Fruit fly (Drosophila melanogaster): ENCODE results near the gene grp.

Gene grp

dm6 chr2L:16643961-16644360 is 35.9 kb upstream of the grp start (continued):
- TF ChIP-seq gce (GFP tag; IDR thresholded peaks at IDR 0.05) (peak; percentile 33; the same call in 1 of the 3 replicates), CG7987 (GFP tag; optimal IDR thresholded peaks at IDR 0.05) (no peak), tup (GFP tag; optimal IDR thresholded peaks at IDR 0.05) (no peak), CG18619 (GFP tag; optimal IDR thresholded peaks at IDR 0.05) (peak; percentile 52), CG13287 (GFP tag; IDR thresholded peaks at IDR 0.05; ENCODE audit: partially characterized antibody) (no peak), CG8281 (tag; optimal IDR thresholded peaks at IDR 0.05) (peak; percentile 43), CG8388 (GFP tag; optimal IDR thresholded peaks at IDR 0.05) (peak; percentile 55), Lpt (GFP tag; optimal IDR thresholded peaks at IDR 0.05) (no peak), CG14441 (GFP tag; IDR thresholded peaks at IDR 0.05) (peak; percentile 60; the same call in 1 of the 2 replicates), nerfin-1 (tag; optimal IDR thresholded peaks at IDR 0.05) (peak; percentile 41), CG5180 (GFP tag; optimal IDR thresholded peaks at IDR 0.05) (peak; percentile 35), Gsc (GFP tag; IDR thresholded peaks at IDR 0.05) (no peak), CG5245 (GFP tag; optimal IDR thresholded peaks at IDR 0.05) (no peak), dmrt99B (tag; optimal IDR thresholded peaks at IDR 0.05) (peak; percentile 78), E2f1 (GFP tag; IDR thresholded peaks at IDR 0.05) (peak; percentile 44; the same call in 1 of the 2 replicates), gcm (GFP tag; optimal IDR thresholded peaks at IDR 0.05) (peak; percentile 17), CG4854 (GFP tag; optimal IDR thresholded peaks at IDR 0.05) (peak; percentile 9), CG15479 (GFP tag; optimal IDR thresholded peaks at IDR 0.05) (no peak), ranshi (GFP tag; IDR thresholded peaks at IDR 0.05) (peak; percentile 10; the same call in 1 of the 2 replicates), HHEX (GFP tag; optimal IDR thresholded peaks at IDR 0.05) (peak; percentile 65), CG4404 (GFP tag; IDR thresholded peaks at IDR 0.05) (peak; percentile 48; the same call in 1 of the 2 replicates), tin (GFP tag; optimal IDR thresholded peaks at IDR 0.05) (peak; percentile 39), CG32772 (GFP tag; IDR thresholded peaks at IDR 0.05) (peak; percentile 48; the same call in 1 of the 2 replicates), amos (GFP tag; IDR thresholded peaks at IDR 0.05; ENCODE audit: partially characterized antibody) (no peak), CG17912 (GFP tag; optimal IDR thresholded peaks at IDR 0.05) (no peak), Asciz (GFP tag; optimal IDR thresholded peaks at IDR 0.05) (peak; percentile 75), bcd (GFP tag; optimal IDR thresholded peaks at IDR 0.05) (peak; percentile 53), klu (GFP tag; IDR thresholded peaks at IDR 0.05) (no peak), shn (GFP tag; optimal IDR thresholded peaks at IDR 0.05) (peak; percentile 34), CG12071 (GFP tag; optimal IDR thresholded peaks at IDR 0.05) (peak; percentile 71), btn (GFP tag; optimal IDR thresholded peaks at IDR 0.05) (peak; percentile 6), CG8944 (GFP tag; optimal IDR thresholded peaks at IDR 0.05) (peak; percentile 45), nom (GFP tag; optimal IDR thresholded peaks at IDR 0.05) (peak; percentile 9), CG33213 (GFP tag; optimal IDR thresholded peaks at IDR 0.05) (no peak), sens-2 (GFP tag; IDR thresholded peaks at IDR 0.05) (no peak), stc (GFP tag; IDR thresholded peaks at IDR 0.05) (peak; percentile 71), pros (GFP tag; optimal IDR thresholded peaks at IDR 0.05) (no peak), CG9932 (GFP tag; IDR thresholded peaks at IDR 0.05) (peak; percentile 41; the same call in 1 of the 2 replicates), run (tag; optimal IDR thresholded peaks at IDR 0.05) (peak; percentile 32), vvl (GFP tag; IDR thresholded peaks at IDR 0.05) (peak; percentile 65), CG11560 (tag; IDR thresholded peaks at IDR 0.05) (0 out of 3 replicates have a peak, but pooled peaks have one; percentile 29), CG13123 (GFP tag; optimal IDR thresholded peaks at IDR 0.05) (no peak), CG6765 (GFP tag; optimal IDR thresholded peaks at IDR 0.05) (peak; percentile 8), Spps (tag; optimal IDR thresholded peaks at IDR 0.05) (peak; percentile 4), CG6854 (GFP tag; optimal IDR thresholded peaks at IDR 0.05) (peak; percentile 47), cg (GFP tag; optimal IDR thresholded peaks at IDR 0.05) (no peak), Bteb2 (GFP tag; optimal IDR thresholded peaks at IDR 0.05) (peak; percentile 30), CG31441 (GFP tag; IDR thresholded peaks at IDR 0.05) (peak; percentile 66), Stat92E (GFP tag; optimal IDR thresholded peaks at IDR 0.05) (no peak), lab (GFP tag; optimal IDR thresholded peaks at IDR 0.05) (peak; percentile 83)
